Fruit fly (Drosophila melanogaster): ENCODE data around the gene CG13924.
A peak's percentile ranks its signal among the peaks of the same experiment; 100 is the strongest.

DNA sequence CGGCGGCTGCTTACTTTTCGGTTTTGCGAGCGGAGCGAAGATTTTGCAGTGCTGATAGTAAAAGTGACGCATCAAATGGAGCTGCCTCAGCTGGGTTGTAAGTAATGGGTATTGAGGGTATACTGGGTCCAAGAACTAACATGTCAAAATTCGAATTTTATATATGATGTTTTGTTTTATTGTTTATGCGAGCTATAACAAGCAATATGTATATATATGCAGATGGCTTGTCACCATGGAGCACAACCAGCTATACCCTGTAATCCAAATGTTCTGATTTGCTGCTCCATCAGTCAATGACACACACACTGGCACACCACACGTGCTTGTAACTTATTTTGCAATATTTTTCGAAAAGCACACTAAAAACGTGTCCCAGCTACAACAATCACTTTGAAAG, 40.3 kb upstream of the CG13924 start:
- TF ChIP-seq EcR (GFP tag; optimal IDR thresholded peaks at IDR 0.05), result no peak
- peak; percentile 65 for TF ChIP-seq pan (optimal IDR thresholded peaks at IDR 0.05)
- no peak for TF ChIP-seq CG8478 (optimal IDR thresholded peaks at IDR 0.05)
- TF ChIP-seq Dll (optimal IDR thresholded peaks at IDR 0.05), result no peak
- TF ChIP-seq usp (GFP tag; optimal IDR thresholded peaks at IDR 0.05), result no peak
